Worm (Caenorhabditis elegans) whole organism, mixed stage, embryonic: ENCODE data around the gene rbm-22.

Source experiments
- M03D4.4 ChIP-seq: sonication (generic microtip); optimal IDR thresholded peaks from 2 replicates; lab custom pipeline; 2017; ENCODE audit warnings: mild to moderate bottlenecking, missing genetic modification characterization, missing compliant biosample characterization
- blmp-1 ChIP-seq: fragments of 150-350 bp; optimal IDR thresholded peaks from 2 replicates; lab custom pipeline; 2014; ENCODE audit warnings: missing biosample characterization, missing genetic modification characterization
- ceh-43 ChIP-seq: fragments of 200-800 bp; sonication (Bioruptor generic); optimal IDR thresholded peaks from 2 replicates; lab custom pipeline; 2018; ENCODE audit warnings: mild to moderate bottlenecking, missing genetic modification characterization, moderate library complexity, missing compliant biosample characterization
- cnd-1 ChIP-seq: fragments of 200-800 bp; sonication (Bioruptor generic); optimal IDR thresholded peaks from 2 replicates; lab custom pipeline; 2018; ENCODE audit warnings: mild to moderate bottlenecking, missing genetic modification characterization, missing compliant biosample characterization
- ham-2 ChIP-seq: fragments of 200-800 bp; sonication (Bioruptor generic); optimal IDR thresholded peaks from 2 replicates; lab custom pipeline; 2018; ENCODE audit warnings: mild to moderate bottlenecking, missing genetic modification characterization, missing compliant biosample characterization
- mep-1 ChIP-seq: fragments of 150-350 bp; optimal IDR thresholded peaks from 2 replicates; lab custom pipeline; 2017; ENCODE audit warnings: missing biosample characterization, missing genetic modification reagents, missing genetic modification characterization, inconsistent platforms
- nhr-2 ChIP-seq: fragments of 150-350 bp; optimal IDR thresholded peaks from 2 replicates; lab custom pipeline; 2014; ENCODE audit warnings: missing biosample characterization, missing genetic modification characterization
- nhr-76 ChIP-seq: sonication (generic microtip); optimal IDR thresholded peaks from 2 replicates; lab custom pipeline; 2017; ENCODE audit warnings: missing biosample characterization, missing genetic modification characterization
- sem-2 ChIP-seq: fragments of 200-800 bp; sonication (Bioruptor generic); optimal IDR thresholded peaks from 2 replicates; lab custom pipeline; 2018; ENCODE audit warnings: mild to moderate bottlenecking, missing genetic modification characterization, missing compliant biosample characterization
- unc-120 ChIP-seq: sonication (generic microtip); optimal IDR thresholded peaks from 2 replicates; lab custom pipeline; 2017; ENCODE audit warnings: missing genetic modification characterization, missing compliant biosample characterization; ENCODE audit not compliant: poor library complexity, severe bottlenecking
- unc-39 ChIP-seq: fragments of 150-350 bp; optimal IDR thresholded peaks from 2 replicates; lab custom pipeline; 2014; ENCODE audit warnings: missing biosample characterization, missing genetic modification characterization

DNA sequence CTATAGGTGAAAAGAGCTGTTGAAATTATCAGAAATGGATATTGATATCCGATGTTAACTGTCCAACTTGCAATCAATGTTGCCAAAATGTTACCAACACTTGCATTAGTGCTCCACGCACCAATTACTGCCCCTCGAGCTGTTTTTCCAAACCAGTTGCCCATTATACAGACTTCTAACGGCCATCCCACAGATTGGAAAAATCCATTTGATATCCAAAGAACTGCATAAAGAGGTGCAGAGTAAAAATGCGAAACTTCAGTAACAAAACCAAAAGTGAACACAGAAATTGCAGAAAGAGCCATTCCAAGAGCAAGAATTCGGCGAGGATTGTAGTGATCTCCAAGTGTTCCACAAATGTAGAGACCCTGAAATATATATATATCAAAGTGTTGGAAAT lies 7.2 kb upstream of the rbm-22 start:
- no peak for TF ChIP-seq nhr-76 (tag; lab: Kevin White, UChicago)
- TF ChIP-seq mep-1 (tag; lab: Kevin White, UChicago): no peak
- TF ChIP-seq unc-39: no peak
- no peak for TF ChIP-seq ham-2 (GFP tag; lab: Kevin White, UChicago)
- no peak for TF ChIP-seq sem-2 (GFP tag; lab: Kevin White, UChicago)
- TF ChIP-seq cnd-1 (tag; lab: Kevin White, UChicago): no peak
- no peak for TF ChIP-seq unc-120 (tag; lab: Kevin White, UChicago)
- TF ChIP-seq M03D4.4 (tag; lab: Kevin White, UChicago): no peak
- TF ChIP-seq blmp-1 (tag; lab: Kevin White, UChicago): no peak
- TF ChIP-seq ceh-43 (GFP tag; lab: Kevin White, UChicago): no peak
- TF ChIP-seq nhr-2 (tag; lab: Kevin White, UChicago): no peak
